Worm (Caenorhabditis elegans) whole organism, early embryonic: ENCODE data around the gene F49C12.7.

Experiments
- B0310.2 ChIP-seq: sonication (generic microtip); optimal IDR thresholded peaks from 2 replicates; lab custom pipeline; 2016; ENCODE audit warnings: mild to moderate bottlenecking, missing genetic modification characterization, missing compliant biosample characterization
- aly-1 ChIP-seq: sonication (generic microtip); optimal IDR thresholded peaks from 2 replicates; lab custom pipeline; 2016; ENCODE audit warnings: missing genetic modification characterization, missing compliant biosample characterization
- ama-1 ChIP-seq: fragments of 150-350 bp; optimal IDR thresholded peaks from 2 replicates; lab custom pipeline; 2014
- ceh-36 ChIP-seq: sonication (generic microtip); optimal IDR thresholded peaks from 2 replicates; lab custom pipeline; 2016; ENCODE audit warnings: missing genetic modification characterization, inconsistent platforms, missing compliant biosample characterization
- flt-1 ChIP-seq: fragments of 200-800 bp; sonication (Bioruptor generic); IDR thresholded peaks from 2 replicates; pipeline ENCODE4 v1.3.6; 2022; ENCODE audit warnings: missing genetic modification characterization, missing compliant biosample characterization
- pes-1 ChIP-seq: fragments of 200-800 bp; sonication (Bioruptor generic); IDR thresholded peaks from 2 replicates; pipeline ENCODE4 v1.3.6; 2022; ENCODE audit warnings: missing genetic modification reagents, missing genetic modification characterization, missing compliant biosample characterization
- sea-1 ChIP-seq: fragments of 200-800 bp; sonication (Bioruptor generic); conservative IDR thresholded peaks from 2 replicates; pipeline ENCODE4 v1.3.6; 2022; ENCODE audit warnings: missing genetic modification characterization, missing compliant biosample characterization
- tbx-37 ChIP-seq: fragments of 200-800 bp; sonication (Bioruptor generic); conservative IDR thresholded peaks from 2 replicates; pipeline ENCODE4 v1.3.6; 2022; ENCODE audit warnings: missing genetic modification reagents, missing genetic modification characterization, missing compliant biosample characterization

- TF ChIP-seq ama-1: no peak
- no peak for TF ChIP-seq ceh-36 (tag; lab: Kevin White, UChicago)
- no peak for TF ChIP-seq B0310.2 (tag; lab: Kevin White, UChicago)
- no peak for TF ChIP-seq pes-1
- TF ChIP-seq aly-1: no peak
- no peak for TF ChIP-seq sea-1 (GFP tag; lab: Robert Waterston, UW)
- no peak for TF ChIP-seq flt-1 (GFP tag; lab: Robert Waterston, UW)
- TF ChIP-seq tbx-37 (GFP tag; lab: Robert Waterston, UW): no peak
Observed at ce11 chrIV:9264513-9264912, 48.2 kb downstream of the F49C12.7 start.
